Fruit fly (Drosophila melanogaster) Kc167 (cell line): ENCODE results near the gene Nfs1.

Experiments used
- Myc ChIP-seq: fragments of >200 bp; optimal IDR thresholded peaks from 2 replicates; lab custom pipeline; 2017; ENCODE audit warnings: missing external identifiers
- psq ChIP-seq: fragments of >200 bp; optimal IDR thresholded peaks from 2 replicates; lab custom pipeline; 2017; ENCODE audit warnings: missing external identifiers

DNA sequence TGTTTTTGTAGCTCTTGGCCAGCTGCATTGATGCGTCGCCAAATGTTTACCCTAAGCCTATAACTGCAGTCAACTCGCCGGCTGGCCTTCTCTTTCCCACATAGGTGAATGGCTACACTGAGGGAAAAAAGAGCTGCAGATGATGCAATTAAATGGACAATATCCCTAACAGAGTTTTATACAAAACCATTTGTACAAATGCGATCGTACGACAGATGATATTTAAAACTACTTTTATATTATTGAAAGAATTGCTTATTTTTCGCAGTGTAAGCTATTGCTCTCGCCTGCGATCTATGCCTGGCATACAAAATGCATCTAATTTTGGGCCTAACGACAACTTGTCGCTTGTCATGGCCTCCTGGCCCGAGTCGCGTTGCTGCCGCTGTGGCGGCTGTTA lies 49.5 kb upstream of the Nfs1 start:
- TF ChIP-seq psq (lab: Kevin White, UChicago) = no peak
- TF ChIP-seq Myc (lab: Kevin White, UChicago) = no peak
